Worm (Caenorhabditis elegans): ENCODE results near the gene clec-34.

Gene clec-34

DNA sequence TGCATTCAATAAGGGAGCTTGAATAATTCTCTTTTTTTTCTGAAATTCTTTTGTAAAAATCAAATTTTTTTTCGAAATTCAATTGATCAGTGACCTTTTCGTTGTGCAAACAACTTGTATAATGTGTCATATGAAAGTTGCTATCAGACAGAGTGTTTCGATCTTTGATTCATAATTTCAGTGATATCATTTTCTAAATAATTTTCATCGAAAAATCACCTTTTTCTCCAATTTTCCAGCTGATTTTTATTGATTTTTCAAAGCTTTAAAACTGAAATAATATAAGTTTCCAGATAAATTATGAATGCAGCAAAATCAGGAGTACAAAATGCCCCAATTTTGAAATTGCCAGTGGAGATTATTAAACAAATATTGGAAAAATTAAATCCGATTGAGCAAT, 7.1 kb upstream of the clec-34 start, which contains the start of gene fbxa-127:
TSS of gene fbxa-127 (plus strand) at position 301 of the 400 bp plus-strand sequence.
- TF ChIP-seq ztf-18 (tag; optimal IDR thresholded peaks at IDR 0.05) (no peak), ztf-26 (tag; optimal IDR thresholded peaks at IDR 0.05) (no peak), attf-6 (GFP tag; IDR thresholded peaks at IDR 0.05) (no peak), Y67H2A.10 (GFP tag; conservative IDR thresholded peaks at IDR 0.05) (no peak), die-1 (tag; optimal IDR thresholded peaks at IDR 0.05) (no peak), tbx-9 (tag; optimal IDR thresholded peaks at IDR 0.05; ENCODE audit: borderline replicate concordance) (no peak), him-1 (tag; optimal IDR thresholded peaks at IDR 0.05) (no peak), ceh-58 (GFP tag; IDR thresholded peaks at IDR 0.05) (no peak), aptf-3 (GFP tag; IDR thresholded peaks at IDR 0.05) (no peak), nhr-179 (tag; optimal IDR thresholded peaks at IDR 0.05) (no peak), cebp-2 (GFP tag; IDR thresholded peaks at IDR 0.05) (no peak), ceh-79 (tag; optimal IDR thresholded peaks at IDR 0.05) (no peak), zfh-2 (GFP tag; conservative IDR thresholded peaks at IDR 0.05) (no peak), rcor-1 (GFP tag; IDR thresholded peaks at IDR 0.05) (no peak), hlh-26 (GFP tag; conservative IDR thresholded peaks at IDR 0.05) (no peak), tbp1 (GFP tag; optimal IDR thresholded peaks at IDR 0.05) (no peak)

DNA sequence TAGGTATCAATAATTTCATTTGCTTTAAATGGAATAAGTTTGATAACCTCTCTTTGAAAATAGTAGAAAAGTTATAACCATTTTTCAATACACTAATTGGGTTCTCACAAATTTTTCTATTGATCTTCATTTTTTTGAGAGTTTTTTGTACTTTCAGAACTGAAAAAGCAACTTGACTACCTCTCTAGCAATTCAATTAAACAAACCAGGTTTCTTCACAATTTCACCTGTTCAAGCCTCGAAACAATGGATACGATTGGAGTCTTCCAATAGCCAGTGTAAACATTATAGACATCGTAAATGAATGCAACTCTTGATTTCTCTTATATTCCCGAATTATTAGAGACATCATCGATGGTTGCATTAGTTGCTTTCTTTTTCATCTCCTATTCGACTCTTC, 5.6 kb upstream of the clec-34 start, which contains the start of gene srz-99:
TSS of gene srz-99 (plus strand) at position 301 of the 400 bp plus-strand sequence.
- TF ChIP-seq hsf-1 (GFP tag; IDR thresholded peaks at IDR 0.05) (no peak), chd-7 (tag; optimal IDR thresholded peaks at IDR 0.05) (no peak), let-526 (GFP tag; IDR thresholded peaks at IDR 0.05) (no peak), lin-54 (GFP tag; optimal IDR thresholded peaks at IDR 0.05) (no peak), Y53G8AR.9 (GFP tag; conservative IDR thresholded peaks at IDR 0.05) (no peak), nhr-80 (tag; optimal IDR thresholded peaks at IDR 0.05) (no peak), T26A5.8 (tag; optimal IDR thresholded peaks at IDR 0.05) (no peak), F22D6.2 (tag; optimal IDR thresholded peaks at IDR 0.05) (no peak), madf-10 (tag; optimal IDR thresholded peaks at IDR 0.05) (no peak), ztf-22 (GFP tag; optimal IDR thresholded peaks at IDR 0.05) (no peak), tbp1 (GFP tag; optimal IDR thresholded peaks at IDR 0.05) (no peak), Y53F4B.3 (GFP tag; IDR thresholded peaks at IDR 0.05) (no peak), fkh-3 (tag; optimal IDR thresholded peaks at IDR 0.05) (no peak), K11D2.4 (GFP tag; IDR thresholded peaks at IDR 0.05) (no peak), akir-1 (GFP tag; optimal IDR thresholded peaks at IDR 0.05) (no peak)

DNA sequence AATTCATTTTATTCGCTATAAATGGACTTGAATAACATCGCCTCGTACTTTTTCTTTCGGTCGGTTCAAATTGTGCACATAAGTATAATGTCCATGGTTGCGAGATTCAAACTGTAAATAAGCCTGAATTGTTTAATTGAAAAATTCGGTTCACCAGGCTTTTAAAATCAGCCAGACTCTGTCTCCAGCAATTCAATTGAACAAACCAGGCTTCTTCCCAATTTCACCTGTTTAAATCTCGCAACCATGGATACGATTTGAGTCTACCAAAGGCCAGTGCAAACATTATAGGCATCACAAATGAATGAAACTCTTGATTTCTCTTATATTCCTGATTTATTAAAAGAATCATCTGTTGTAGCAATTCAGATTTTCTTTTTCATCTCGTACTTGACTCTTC, 4.0 kb upstream of the clec-34 start, which contains the start of gene srz-100:
TSS of gene srz-100 (plus strand) at position 301 of the 400 bp plus-strand sequence.
- TF ChIP-seq somi-1 (GFP tag; optimal IDR thresholded peaks at IDR 0.05) (no peak), zim-3 (tag; optimal IDR thresholded peaks at IDR 0.05) (no peak), hrde-1 (tag; optimal IDR thresholded peaks at IDR 0.05; ENCODE audit: borderline replicate concordance) (no peak), F37B4.10 (GFP tag; IDR thresholded peaks at IDR 0.05) (no peak), Y95B8A.8 (GFP tag; IDR thresholded peaks at IDR 0.05) (no peak), mes-4 (tag; optimal IDR thresholded peaks at IDR 0.05) (no peak), K12H6.12 (tag; optimal IDR thresholded peaks at IDR 0.05) (no peak), lag-1 (GFP tag; IDR thresholded peaks at IDR 0.05) (no peak), mcd-1 (GFP tag; IDR thresholded peaks at IDR 0.05) (no peak), madf-10 (tag; optimal IDR thresholded peaks at IDR 0.05) (no peak), ceh-79 (tag; optimal IDR thresholded peaks at IDR 0.05) (no peak), Y53G8AR.9 (GFP tag; conservative IDR thresholded peaks at IDR 0.05) (no peak), ztf-6 (GFP tag; IDR thresholded peaks at IDR 0.05) (no peak), aptf-2 (GFP tag; conservative IDR thresholded peaks at IDR 0.05) (no peak), ets-4 (GFP tag; optimal IDR thresholded peaks at IDR 0.05) (no peak), lsy-27 (tag; optimal IDR thresholded peaks at IDR 0.05; ENCODE audit: borderline replicate concordance, insufficient read depth) (no peak), B0019.2 (GFP tag; conservative IDR thresholded peaks at IDR 0.05) (no peak), madf-6 (GFP tag; IDR thresholded peaks at IDR 0.05) (no peak)
